Fruit fly (Drosophila melanogaster) whole organism, wandering third instar larva: ENCODE measurements around the gene CG3191.
A peak's percentile ranks its signal among the peaks of the same experiment; 100 is the strongest.

ENCODE experiments used
- dsf ChIP-seq: sonication (Bioruptor generic); optimal IDR thresholded peaks from 2 replicates; lab custom pipeline; 2016; ENCODE audit warnings: missing biosample characterization, missing genetic modification characterization, borderline replicate concordance
- fru ChIP-seq: fragments of 200-800 bp; sonication (Bioruptor generic); optimal IDR thresholded peaks from 3 replicates; lab custom pipeline; 2016; ENCODE audit warnings: missing biosample characterization, mild to moderate bottlenecking, missing genetic modification characterization

dm6 chrX:2269822-2270556 is 18.2 kb upstream of the CG3191 start:
- TF ChIP-seq dsf (no peak), fru (GFP tag; lab: Kevin White, UChicago) (peak; percentile 57)
